Worm (Caenorhabditis elegans): ENCODE data around the gene Y49F6B.20.

DNA sequence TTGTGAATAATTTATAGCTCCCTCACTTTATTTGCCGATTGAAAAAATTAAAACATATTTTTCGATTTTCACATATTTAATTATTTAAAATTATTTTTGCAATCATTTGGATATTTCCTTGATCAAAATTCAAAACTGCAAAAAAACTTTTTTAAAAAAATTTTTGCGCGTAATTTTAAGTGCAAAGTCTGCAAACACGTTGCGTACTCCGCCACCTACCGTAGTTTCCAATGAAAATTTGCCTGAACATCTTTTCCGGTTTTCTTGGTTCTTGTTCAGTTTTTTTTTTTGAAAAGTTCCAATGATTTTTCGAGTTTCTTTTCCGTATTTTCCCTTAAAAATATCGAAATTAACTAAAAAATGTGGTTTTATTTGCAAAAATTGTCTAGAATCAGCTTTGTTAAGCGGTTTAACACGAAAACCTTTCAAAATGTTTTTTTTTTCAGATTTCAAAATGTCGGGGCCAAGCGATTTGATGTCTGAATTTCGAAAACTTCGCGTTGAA lies 21.6 kb downstream of the Y49F6B.20 start, which contains the start of gene C16C8.25:
- TF ChIP-seq skn-1 (tag; optimal IDR thresholded peaks at IDR 0.05) (no peak), nhr-12 (tag; optimal IDR thresholded peaks at IDR 0.05) (no peak)

All from whole organism, L2 larva.